Worm (Caenorhabditis elegans) whole organism, L1 larva: ENCODE results near the gene srg-25.

Source experiments
- dpl-1 ChIP-seq, 3 experiments: fragments of 150-350 bp in 2 of 3; sonication (generic microtip) in 1 of 3; optimal IDR thresholded peaks; 2 replicates each; lab custom pipeline; 2014 to 2017; ENCODE audit warnings: missing biosample characterization in 3 of 3, missing genetic modification characterization in 3 of 3, missing genetic modification reagents in 3 of 3
- fos-1 ChIP-seq: fragments of 150-350 bp; optimal IDR thresholded peaks from 2 replicates; lab custom pipeline; 2014; ENCODE audit warnings: missing biosample characterization, missing genetic modification characterization
- lin-35 ChIP-seq, 2 experiments: fragments of 150-350 bp; optimal IDR thresholded peaks; 2 replicates each; lab custom pipeline; 2014; ENCODE audit warnings: missing biosample characterization in 2 of 2, missing genetic modification characterization in 2 of 2, missing genetic modification reagents in 2 of 2
- lsy-2 ChIP-seq, 2 experiments: fragments of 150-350 bp; optimal IDR thresholded peaks; 2 replicates each; lab custom pipeline; 2014; ENCODE audit warnings: missing biosample characterization in 2 of 2, missing genetic modification characterization in 2 of 2
- mdl-1 ChIP-seq, 2 experiments: fragments of 150-350 bp; optimal IDR thresholded peaks; 2 replicates each; lab custom pipeline; 2014 to 2017; ENCODE audit warnings: missing biosample characterization in 2 of 2, missing genetic modification characterization in 2 of 2, inconsistent platforms in 1 of 2
- nhr-19 ChIP-seq: fragments of 200-800 bp; sonication (Bioruptor generic); conservative IDR thresholded peaks from 2 replicates; pipeline ENCODE4 v1.3.6; 2022; ENCODE audit warnings: missing genetic modification characterization, missing compliant biosample characterization
- nhr-77 ChIP-seq: fragments of 150-350 bp; optimal IDR thresholded peaks from 2 replicates; lab custom pipeline; 2014; ENCODE audit warnings: missing biosample characterization, missing genetic modification characterization
- nhr-84 ChIP-seq: sonication (generic microtip); optimal IDR thresholded peaks from 2 replicates; lab custom pipeline; 2017; ENCODE audit warnings: missing biosample characterization, missing genetic modification characterization
- snpc-4 ChIP-seq: fragments of 150-350 bp; optimal IDR thresholded peaks from 2 replicates; lab custom pipeline; 2014; ENCODE audit warnings: missing biosample characterization, missing genetic modification characterization
- unc-62 ChIP-seq: fragments of 150-350 bp; optimal IDR thresholded peaks from 2 replicates; lab custom pipeline; 2014; ENCODE audit warnings: missing biosample characterization, missing genetic modification reagents, missing genetic modification characterization
- vab-15 ChIP-seq: sonication (generic microtip); optimal IDR thresholded peaks from 2 replicates; lab custom pipeline; 2017; ENCODE audit warnings: missing genotype, mild to moderate bottlenecking, missing genetic modification characterization, missing compliant biosample characterization

ce11 chrV:5368792-5369191 is 23.5 kb upstream of the srg-25 start, which contains the start of gene T09D3.9:
- TF ChIP-seq nhr-84 (tag; lab: Kevin White, UChicago), result no peak
- TF ChIP-seq nhr-19, result no peak
- no peak for TF ChIP-seq lin-35 (GFP tag; optimal IDR thresholded peaks at IDR 0.05; lab: Kevin White, UChicago)
- no peak for TF ChIP-seq lsy-2 (tag; optimal IDR thresholded peaks at IDR 0.05; lab: Kevin White, UChicago)
- TF ChIP-seq fos-1, result no peak
- TF ChIP-seq vab-15 (tag; lab: Kevin White, UChicago), result no peak
- TF ChIP-seq dpl-1 (GFP tag; optimal IDR thresholded peaks at IDR 0.05; lab: Kevin White, UChicago), result no peak
- TF ChIP-seq snpc-4 (tag; lab: Kevin White, UChicago), result no peak
- TF ChIP-seq nhr-77 (tag; lab: Kevin White, UChicago), result no peak
- TF ChIP-seq mdl-1 (tag; optimal IDR thresholded peaks at IDR 0.05; lab: Kevin White, UChicago), result no peak
- TF ChIP-seq unc-62 (GFP tag; lab: Kevin White, UChicago), result no peak
